Worm (Caenorhabditis elegans): Measurements from ENCODE around the gene ceh-10.

- TF ChIP-seq him-1 (tag; optimal IDR thresholded peaks at IDR 0.05) (peak; percentile 15), W03F9.2 (tag; optimal IDR thresholded peaks at IDR 0.05) (peak; percentile 3), dao-5 (tag; optimal IDR thresholded peaks at IDR 0.05) (no peak)
These were observed 13.4 kb upstream of the ceh-10 start, which contains the start of gene Y37B11A.3 for ce11 chrIII:5785273-5785929.

All from whole organism, L4/young adult.